Fruit fly (Drosophila melanogaster) whole organism, pupa: ENCODE measurements around the gene DNAlig4.

Experiments used
- CG14655 ChIP-seq: fragments of 200-800 bp; sonication (Bioruptor generic); optimal IDR thresholded peaks from 3 replicates; lab custom pipeline; 2017; ENCODE audit warnings: mild to moderate bottlenecking, missing biosample characterization, missing genetic modification reagents, missing genetic modification characterization
- CG17806 ChIP-seq: fragments of 200-800 bp; sonication (Bioruptor generic); optimal IDR thresholded peaks from 2 replicates; lab custom pipeline; 2018; ENCODE audit warnings: missing biosample characterization, mild to moderate bottlenecking, missing genetic modification characterization, moderate library complexity
- CG8301 ChIP-seq: fragments of 200-800 bp; sonication (Bioruptor generic); optimal IDR thresholded peaks from 2 replicates; lab custom pipeline; 2018; ENCODE audit warnings: missing biosample characterization, mild to moderate bottlenecking, missing genetic modification characterization
- D1 ChIP-seq: fragments of 200-800 bp; sonication (Bioruptor generic); optimal IDR thresholded peaks from 2 replicates; lab custom pipeline; 2018; ENCODE audit warnings: missing biosample characterization, mild to moderate bottlenecking, missing genetic modification characterization, moderate library complexity

DNA sequence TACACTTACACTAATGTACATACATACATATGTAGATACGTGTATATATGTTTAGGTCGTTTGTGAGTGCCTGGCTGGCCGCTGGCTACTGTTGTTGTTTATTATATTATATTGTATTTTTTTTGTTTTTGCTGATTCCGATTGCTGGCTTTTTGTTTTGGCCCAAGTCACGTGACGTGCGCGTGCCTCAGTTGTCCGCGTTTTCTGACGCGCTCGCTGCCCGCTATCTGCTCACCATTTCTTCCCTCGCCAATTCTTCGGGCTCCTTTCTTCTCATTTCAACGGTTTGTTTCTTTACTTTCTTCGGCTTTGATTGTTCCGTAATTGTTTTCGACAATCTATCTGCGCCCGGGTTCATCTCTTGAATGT is 32.6 kb downstream of the DNAlig4 start:
- TF ChIP-seq D1 = no peak
- no peak for TF ChIP-seq CG14655 (GFP tag; lab: Kevin White, UChicago)
- no peak for TF ChIP-seq CG8301
- TF ChIP-seq CG17806 (tag; lab: Kevin White, UChicago) = no peak
